Worm (Caenorhabditis elegans): ENCODE results near the gene C07B5.3.

C07B5.3 gene

DNA sequence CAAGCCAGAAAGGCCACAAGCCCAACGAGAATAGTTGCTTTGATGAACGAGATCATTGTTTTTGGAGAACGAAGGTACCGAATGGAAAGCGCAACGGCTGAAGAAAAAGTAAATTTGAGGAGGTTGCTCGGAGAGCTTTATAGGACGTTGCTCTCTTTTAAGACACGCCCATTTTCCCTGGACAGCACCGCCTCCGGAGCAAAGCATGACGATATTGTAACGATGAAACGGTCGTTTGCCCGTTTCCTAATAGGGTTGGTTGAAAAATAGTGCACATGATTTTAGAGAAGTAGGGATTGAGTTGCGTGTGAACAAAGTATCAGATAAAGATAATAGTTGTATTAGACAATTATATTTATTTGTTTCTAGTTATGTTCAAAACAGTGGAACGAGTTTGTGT is at the start of gene C07B5.3:
TSS of gene C07B5.3 (minus strand) at position 101 of the 400 bp plus-strand sequence.
- TF ChIP-seq tbx-37 (GFP tag; conservative IDR thresholded peaks at IDR 0.05) (no peak), hmg-4 (GFP tag; optimal IDR thresholded peaks at IDR 0.05) (no peak), B0310.2 (tag; optimal IDR thresholded peaks at IDR 0.05) (no peak)

DNA sequence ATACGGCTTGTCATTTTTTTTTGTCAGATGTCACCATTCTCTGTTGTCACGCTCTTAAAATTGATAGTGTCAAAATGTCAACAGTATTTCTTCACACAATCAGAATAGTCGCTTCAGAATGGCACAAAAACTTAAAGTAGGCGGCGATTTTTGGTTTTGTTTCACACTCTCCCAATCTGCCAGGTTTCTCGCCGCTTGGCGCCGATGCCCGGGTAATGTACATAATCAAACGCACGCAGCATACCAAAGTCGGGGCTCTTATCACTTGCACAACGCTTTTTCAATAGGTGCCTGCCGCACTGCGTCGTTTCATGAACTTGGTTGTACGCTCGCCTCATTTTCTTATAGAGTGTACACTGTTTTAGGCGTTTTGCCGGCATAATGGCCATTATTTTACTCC is 45.6 kb upstream of the C07B5.3 start:
- TF ChIP-seq pes-1 (GFP tag; IDR thresholded peaks at IDR 0.05), result no peak
- TF ChIP-seq flt-1 (GFP tag; IDR thresholded peaks at IDR 0.05), result no peak
- no peak for TF ChIP-seq F13C5.2 (tag; optimal IDR thresholded peaks at IDR 0.05)
- no peak for TF ChIP-seq ceh-36 (tag; optimal IDR thresholded peaks at IDR 0.05)
- no peak for TF ChIP-seq tbx-11 (GFP tag; IDR thresholded peaks at IDR 0.05)
- no peak for TF ChIP-seq tbx-37 (GFP tag; conservative IDR thresholded peaks at IDR 0.05)
- no peak for TF ChIP-seq tra-4 (tag; optimal IDR thresholded peaks at IDR 0.05)

DNA sequence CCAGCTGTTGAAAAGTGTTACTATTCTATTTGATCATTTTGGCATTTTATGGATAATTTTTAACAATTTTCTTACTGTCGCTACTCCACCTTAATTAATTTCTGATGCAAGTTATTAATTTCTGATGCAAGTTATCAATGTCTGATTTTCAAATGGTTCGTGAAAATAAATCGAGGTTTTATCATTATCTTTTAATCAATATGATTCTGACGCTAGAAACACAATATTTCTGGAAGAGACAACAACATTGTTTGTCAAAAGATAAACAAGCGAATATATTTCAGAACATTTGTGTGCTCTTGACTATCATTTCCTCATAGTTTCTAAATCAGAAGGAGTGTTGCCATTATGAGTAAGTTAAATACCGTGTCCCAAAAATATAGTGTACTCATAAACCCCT is 43.4 kb upstream of the C07B5.3 start, which contains the start of gene F49E2.2:
TSS of gene F49E2.2 (plus strand) at position 301 of the 400 bp plus-strand sequence.
- TF ChIP-seq B0310.2 (tag; optimal IDR thresholded peaks at IDR 0.05) (no peak), ceh-36 (tag; optimal IDR thresholded peaks at IDR 0.05) (no peak), flt-1 (GFP tag; IDR thresholded peaks at IDR 0.05) (no peak)

DNA sequence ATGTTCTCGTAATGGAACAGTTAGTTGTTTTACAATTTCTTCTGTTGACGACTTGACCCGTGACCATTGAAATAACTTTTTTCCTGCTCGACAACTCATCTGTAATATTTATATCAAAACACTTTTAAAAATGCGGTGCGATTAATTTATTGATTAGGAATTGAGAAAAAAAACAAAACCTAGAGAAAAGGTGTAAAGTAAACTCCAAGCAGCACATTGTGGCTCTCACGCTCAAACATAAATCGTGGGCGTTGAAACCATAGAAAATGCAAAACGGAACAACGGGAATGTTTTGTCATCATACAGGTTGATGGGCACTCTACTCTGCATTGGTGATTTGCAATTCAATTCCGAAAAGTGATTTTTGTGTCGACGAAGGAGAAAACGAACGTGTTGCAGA is 42.9 kb upstream of the C07B5.3 start, which contains the start of gene moc-5:
TSS of gene moc-5 (minus strand) at position 101 of the 400 bp plus-strand sequence.
- TF ChIP-seq flt-1 (GFP tag; IDR thresholded peaks at IDR 0.05) (no peak), hmg-4 (GFP tag; optimal IDR thresholded peaks at IDR 0.05) (no peak), ceh-36 (tag; optimal IDR thresholded peaks at IDR 0.05) (no peak), B0310.2 (tag; optimal IDR thresholded peaks at IDR 0.05) (no peak), ama-1 (optimal IDR thresholded peaks at IDR 0.05) (no peak), ceh-13 (GFP tag; optimal IDR thresholded peaks at IDR 0.05) (no peak), tbx-37 (GFP tag; conservative IDR thresholded peaks at IDR 0.05) (no peak), F13C5.2 (tag; optimal IDR thresholded peaks at IDR 0.05) (no peak), aly-1 (tag; optimal IDR thresholded peaks at IDR 0.05) (no peak), hnd-1 (tag; optimal IDR thresholded peaks at IDR 0.05) (no peak), hmbx-1 (tag; optimal IDR thresholded peaks at IDR 0.05) (no peak), sea-1 (GFP tag; conservative IDR thresholded peaks at IDR 0.05) (no peak), scrt-1 (GFP tag; IDR thresholded peaks at IDR 0.05) (no peak), tbx-11 (GFP tag; IDR thresholded peaks at IDR 0.05) (no peak), tra-4 (tag; optimal IDR thresholded peaks at IDR 0.05) (no peak)

DNA sequence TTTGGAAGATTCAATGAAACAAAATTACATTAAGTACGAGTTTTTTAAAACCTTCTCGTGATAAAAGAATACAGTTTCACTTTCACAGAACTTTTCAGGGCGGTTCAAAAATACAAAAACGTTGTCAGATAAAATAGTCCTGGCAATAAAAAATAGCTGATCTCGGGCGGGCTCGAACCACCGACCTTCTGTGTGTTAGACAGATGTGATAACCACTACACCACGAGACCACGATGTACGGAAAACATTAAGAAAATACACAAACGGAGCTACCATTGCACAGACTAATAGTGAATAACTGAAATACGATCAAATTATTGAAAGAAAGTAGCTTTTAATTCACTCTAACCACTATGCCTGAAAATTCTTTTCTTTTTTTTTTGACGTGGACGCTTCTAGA is 37.9 kb upstream of the C07B5.3 start:
- TF ChIP-seq tbx-37 (GFP tag; conservative IDR thresholded peaks at IDR 0.05) (no peak), ama-1 (optimal IDR thresholded peaks at IDR 0.05) (no peak), F13C5.2 (tag; optimal IDR thresholded peaks at IDR 0.05) (no peak), hnd-1 (tag; optimal IDR thresholded peaks at IDR 0.05) (no peak), tbx-11 (GFP tag; IDR thresholded peaks at IDR 0.05) (no peak), sea-1 (GFP tag; conservative IDR thresholded peaks at IDR 0.05) (0 out of 2 replicates have a peak, but pooled peaks have one; percentile 23), pes-1 (GFP tag; IDR thresholded peaks at IDR 0.05) (peak; percentile 70)

DNA sequence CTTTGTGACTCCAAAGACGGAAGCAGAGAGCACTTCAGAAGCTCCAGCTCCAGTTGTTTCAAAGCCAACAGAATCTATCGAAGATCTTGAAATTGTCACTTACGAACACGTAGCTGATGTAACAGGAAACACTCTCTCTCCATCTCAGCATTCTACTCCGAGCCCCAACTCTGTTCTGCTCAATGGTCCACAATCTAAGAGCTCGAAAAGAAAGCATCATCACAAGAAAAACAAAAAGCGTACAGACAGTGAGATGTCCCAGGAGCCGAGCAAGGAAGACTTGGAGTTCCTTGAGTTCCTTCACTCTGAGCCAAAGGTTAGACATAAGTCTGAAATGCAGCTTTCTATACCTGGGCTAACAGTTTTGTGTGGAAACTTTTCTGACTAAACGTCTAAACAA is 33.0 kb upstream of the C07B5.3 start:
- TF ChIP-seq tbx-11 (GFP tag; IDR thresholded peaks at IDR 0.05) (no peak), hmg-4 (GFP tag; optimal IDR thresholded peaks at IDR 0.05) (no peak), ceh-36 (tag; optimal IDR thresholded peaks at IDR 0.05) (no peak), ceh-13 (GFP tag; optimal IDR thresholded peaks at IDR 0.05) (no peak), ets-7 (tag; optimal IDR thresholded peaks at IDR 0.05) (no peak), aly-1 (tag; optimal IDR thresholded peaks at IDR 0.05) (no peak), B0310.2 (tag; optimal IDR thresholded peaks at IDR 0.05) (no peak), tra-4 (tag; optimal IDR thresholded peaks at IDR 0.05) (no peak), tbx-37 (GFP tag; conservative IDR thresholded peaks at IDR 0.05) (no peak), ama-1 (optimal IDR thresholded peaks at IDR 0.05) (no peak), F13C5.2 (tag; optimal IDR thresholded peaks at IDR 0.05) (no peak), scrt-1 (GFP tag; IDR thresholded peaks at IDR 0.05) (no peak), flt-1 (GFP tag; IDR thresholded peaks at IDR 0.05) (no peak), hnd-1 (tag; optimal IDR thresholded peaks at IDR 0.05) (no peak), hmbx-1 (tag; optimal IDR thresholded peaks at IDR 0.05) (no peak), pes-1 (GFP tag; IDR thresholded peaks at IDR 0.05) (no peak), sea-1 (GFP tag; conservative IDR thresholded peaks at IDR 0.05) (no peak)

DNA sequence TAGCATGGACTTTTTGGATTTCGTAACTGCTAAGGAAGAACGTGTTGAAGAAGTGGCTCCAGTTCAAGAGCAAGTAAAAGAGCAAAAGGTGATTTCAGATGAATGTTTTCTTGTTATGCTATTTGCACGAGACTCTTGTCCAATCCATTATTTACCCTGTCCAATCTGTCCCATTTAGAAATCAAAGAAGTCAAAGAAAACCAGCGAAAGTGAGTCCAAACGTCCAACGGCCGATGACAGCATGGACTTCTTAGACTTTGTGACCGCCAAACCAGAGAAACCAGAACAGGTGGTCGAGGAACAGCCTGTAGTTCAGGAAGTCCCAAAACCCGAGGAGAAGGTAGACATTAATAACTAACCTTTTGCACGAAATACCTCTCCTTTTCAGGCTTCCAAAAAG is 32.2 kb upstream of the C07B5.3 start:
- TF ChIP-seq F13C5.2 (tag; optimal IDR thresholded peaks at IDR 0.05) (no peak), sea-1 (GFP tag; conservative IDR thresholded peaks at IDR 0.05) (no peak)

DNA sequence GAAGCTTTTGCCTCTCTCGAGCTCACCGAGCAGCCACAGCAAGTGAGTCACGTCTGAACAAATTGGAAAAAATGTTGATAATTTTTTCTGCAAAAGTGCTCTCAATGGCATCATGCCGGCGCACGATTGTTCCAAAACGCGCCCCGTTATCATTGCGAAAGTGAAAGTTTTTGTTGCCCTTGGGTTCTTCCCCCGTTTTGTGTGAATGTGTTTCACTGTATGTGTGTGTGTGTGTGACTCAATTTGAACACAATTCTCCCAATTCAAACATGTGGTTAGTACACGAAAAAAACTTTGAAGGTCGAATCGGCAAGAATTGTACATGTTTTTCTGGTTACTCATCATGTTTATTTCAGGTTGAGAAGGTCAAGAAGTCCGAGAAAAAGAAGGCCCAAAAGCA is 30.1 kb upstream of the C07B5.3 start:
- TF ChIP-seq ama-1 (optimal IDR thresholded peaks at IDR 0.05) (no peak), B0310.2 (tag; optimal IDR thresholded peaks at IDR 0.05) (no peak), scrt-1 (GFP tag; IDR thresholded peaks at IDR 0.05) (no peak), tra-4 (tag; optimal IDR thresholded peaks at IDR 0.05) (no peak), F13C5.2 (tag; optimal IDR thresholded peaks at IDR 0.05) (no peak), sea-1 (GFP tag; conservative IDR thresholded peaks at IDR 0.05) (no peak), hmbx-1 (tag; optimal IDR thresholded peaks at IDR 0.05) (no peak), tbx-11 (GFP tag; IDR thresholded peaks at IDR 0.05) (no peak), ceh-36 (tag; optimal IDR thresholded peaks at IDR 0.05) (no peak), aly-1 (tag; optimal IDR thresholded peaks at IDR 0.05) (no peak), flt-1 (GFP tag; IDR thresholded peaks at IDR 0.05) (no peak), ets-7 (tag; optimal IDR thresholded peaks at IDR 0.05) (no peak), ceh-13 (GFP tag; optimal IDR thresholded peaks at IDR 0.05) (no peak), tbx-37 (GFP tag; conservative IDR thresholded peaks at IDR 0.05) (no peak), hnd-1 (tag; optimal IDR thresholded peaks at IDR 0.05) (no peak), hmg-4 (GFP tag; optimal IDR thresholded peaks at IDR 0.05) (no peak), pes-1 (GFP tag; IDR thresholded peaks at IDR 0.05) (no peak)

Measured in whole organism, early embryonic.